Worm (Caenorhabditis elegans): ENCODE data around the gene ins-15.

ce11 chrII:6754671-6755224, 10.2 kb upstream of the ins-15 start, which contains the start of the genes srx-95 and fis-1:
- TF ChIP-seq elt-1 (tag; optimal IDR thresholded peaks at IDR 0.05; ENCODE audit: borderline replicate concordance, insufficient read depth) (no peak), pha-4 (tag; optimal IDR thresholded peaks at IDR 0.05) (no peak), hlh-1 (tag; optimal IDR thresholded peaks at IDR 0.05) (no peak), unc-62 (GFP tag; optimal IDR thresholded peaks at IDR 0.05) (no peak)

All from whole organism, mixed stage, embryonic.